Worm (Caenorhabditis elegans) whole organism, L3 larva: ENCODE measurements around the gene srx-80.

ENCODE experiments used
- aly-2 ChIP-seq: fragments of 150-350 bp; optimal IDR thresholded peaks from 2 replicates; lab custom pipeline; 2014; ENCODE audit warnings: missing biosample characterization, missing genetic modification characterization
- ama-1 ChIP-seq: fragments of 150-350 bp; optimal IDR thresholded peaks from 2 replicates; lab custom pipeline; 2018
- elt-3 ChIP-seq, 3 experiments: fragments of 150-350 bp in 1 of 3; sonication (generic microtip) in 2 of 3; optimal IDR thresholded peaks; 2 replicates in 2 of 3; 4 replicates in 1 of 3; lab custom pipeline; 2014 to 2017; ENCODE audit warnings: missing biosample characterization in 3 of 3, missing genetic modification characterization in 3 of 3
- fos-1 ChIP-seq: fragments of 150-350 bp; optimal IDR thresholded peaks from 2 replicates; lab custom pipeline; 2014; ENCODE audit warnings: missing biosample characterization, missing genetic modification characterization
- lin-15B ChIP-seq: fragments of 150-350 bp; optimal IDR thresholded peaks from 2 replicates; lab custom pipeline; 2014; ENCODE audit warnings: missing biosample characterization, missing genetic modification characterization
- nhr-25 ChIP-seq: sonication (generic microtip); optimal IDR thresholded peaks from 2 replicates; lab custom pipeline; 2017; ENCODE audit warnings: missing biosample characterization, missing genetic modification characterization
- nhr-28 ChIP-seq: fragments of 150-350 bp; optimal IDR thresholded peaks from 2 replicates; lab custom pipeline; 2014; ENCODE audit warnings: missing biosample characterization, missing genetic modification characterization
- nhr-77 ChIP-seq: fragments of 150-350 bp; optimal IDR thresholded peaks from 2 replicates; lab custom pipeline; 2014; ENCODE audit warnings: missing biosample characterization, missing genetic modification characterization
- skn-1 ChIP-seq: fragments of 150-350 bp; optimal IDR thresholded peaks from 2 replicates; lab custom pipeline; 2014; ENCODE audit warnings: missing biosample characterization, missing genetic modification characterization
- unc-39 ChIP-seq: sonication (generic microtip); optimal IDR thresholded peaks from 4 replicates; lab custom pipeline; 2017; ENCODE audit warnings: missing biosample characterization, missing genetic modification characterization
- ztf-11 ChIP-seq: fragments of 150-350 bp; optimal IDR thresholded peaks from 2 replicates; lab custom pipeline; 2014; ENCODE audit warnings: missing biosample characterization, missing genetic modification characterization

DNA sequence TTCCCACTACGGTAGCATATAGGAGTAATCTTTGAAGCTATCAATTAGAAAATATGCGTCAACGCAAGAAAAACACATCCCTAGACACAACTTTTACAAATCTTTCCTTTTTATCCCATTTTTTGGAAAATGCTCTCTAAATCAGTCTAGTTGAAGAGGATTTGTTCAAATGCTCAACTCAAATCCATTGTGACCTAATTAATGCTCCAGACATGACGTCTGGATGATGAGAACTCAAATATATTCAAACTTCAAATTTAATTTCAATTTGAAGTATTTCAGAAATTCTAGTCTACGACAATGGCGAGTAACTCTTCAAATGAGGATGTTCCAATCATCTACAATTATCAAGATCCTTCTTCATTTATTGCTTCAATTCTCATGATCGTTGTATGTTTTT lies 41.1 kb upstream of the srx-80 start, which contains the start of gene srx-85:
- TF ChIP-seq lin-15B (no peak), ztf-11 (tag; lab: Kevin White, UChicago) (no peak), nhr-77 (no peak), ama-1 (lab: Kevin White, UChicago) (no peak), fos-1 (tag; lab: Kevin White, UChicago) (no peak), nhr-25 (tag; lab: Kevin White, UChicago) (no peak), elt-3 (tag; optimal IDR thresholded peaks at IDR 0.05; lab: Kevin White, UChicago) (no peak), skn-1 (tag; lab: Kevin White, UChicago) (no peak), unc-39 (no peak), nhr-28 (no peak), aly-2 (tag; lab: Kevin White, UChicago) (no peak)
